Worm (Caenorhabditis elegans) whole organism, L4/young adult: ENCODE results near the gene pals-31.

Experiments
- W03F9.2 ChIP-seq: fragments of 150-350 bp; optimal IDR thresholded peaks from 2 replicates; lab custom pipeline; 2014; ENCODE audit warnings: missing biosample characterization, missing genetic modification characterization
- him-1 ChIP-seq: sonication (generic microtip); optimal IDR thresholded peaks from 2 replicates; lab custom pipeline; 2016; ENCODE audit warnings: missing genotype, missing genetic modification reagents, missing genetic modification characterization, missing compliant biosample characterization

ce11 chrV:682031-682430 lies 45.6 kb downstream of the pals-31 start, which contains the start of gene srx-23:
- no peak for TF ChIP-seq him-1 (tag; lab: Kevin White, UChicago)
- no peak for TF ChIP-seq W03F9.2 (tag; lab: Kevin White, UChicago)
